Worm (Caenorhabditis elegans) whole organism, L3 larva: ENCODE measurements around the gene rop-1.

ENCODE experiments used
- ZK546.5 ChIP-seq: sonication (generic microtip); optimal IDR thresholded peaks from 2 replicates; lab custom pipeline; 2017; ENCODE audit warnings: missing biosample characterization, missing genetic modification characterization
- ama-1 ChIP-seq: fragments of 150-350 bp; optimal IDR thresholded peaks from 2 replicates; lab custom pipeline; 2018
- ceh-16 ChIP-seq: sonication (generic microtip); optimal IDR thresholded peaks from 2 replicates; lab custom pipeline; 2017; ENCODE audit warnings: missing biosample characterization, missing genetic modification characterization
- ceh-28 ChIP-seq: fragments of 150-350 bp; optimal IDR thresholded peaks from 2 replicates; lab custom pipeline; 2014; ENCODE audit warnings: missing biosample characterization, missing genetic modification reagents, missing genetic modification characterization
- daf-12 ChIP-seq: fragments of 150-350 bp; optimal IDR thresholded peaks from 2 replicates; lab custom pipeline; 2014; ENCODE audit warnings: missing biosample characterization, missing genetic modification reagents, missing genetic modification characterization
- egl-27 ChIP-seq: sonication (generic microtip); optimal IDR thresholded peaks from 4 replicates; lab custom pipeline; 2017; ENCODE audit warnings: missing biosample characterization, missing genetic modification reagents, missing genetic modification characterization
- elt-1 ChIP-seq: fragments of 150-350 bp; optimal IDR thresholded peaks from 2 replicates; lab custom pipeline; 2014; ENCODE audit warnings: missing biosample characterization, missing genetic modification characterization
- elt-2 ChIP-seq: sonication (generic microtip); optimal IDR thresholded peaks from 2 replicates; lab custom pipeline; 2016; ENCODE audit warnings: missing genetic modification reagents, mild to moderate bottlenecking, missing genetic modification characterization, missing compliant biosample characterization
- elt-3 ChIP-seq, 3 experiments: fragments of 150-350 bp in 1 of 3; sonication (generic microtip) in 2 of 3; optimal IDR thresholded peaks; 2 replicates in 2 of 3; 4 replicates in 1 of 3; lab custom pipeline; 2014 to 2017; ENCODE audit warnings: missing biosample characterization in 3 of 3, missing genetic modification characterization in 3 of 3
- eor-1 ChIP-seq, 2 experiments: fragments of 150-350 bp; optimal IDR thresholded peaks; 2 replicates each; lab custom pipeline; 2014 to 2018; ENCODE audit warnings: missing biosample characterization in 2 of 2, missing genetic modification characterization in 2 of 2
- fkh-10 ChIP-seq: sonication (generic microtip); optimal IDR thresholded peaks from 2 replicates; lab custom pipeline; 2017; ENCODE audit warnings: missing biosample characterization, missing genetic modification reagents, missing genetic modification characterization
- fkh-2 ChIP-seq: fragments of 150-350 bp; optimal IDR thresholded peaks from 2 replicates; lab custom pipeline; 2014; ENCODE audit warnings: missing biosample characterization, missing genetic modification reagents, missing genetic modification characterization
- fos-1 ChIP-seq: fragments of 150-350 bp; optimal IDR thresholded peaks from 2 replicates; lab custom pipeline; 2014; ENCODE audit warnings: missing biosample characterization, missing genetic modification characterization
- hmg-11 ChIP-seq: sonication (generic microtip); optimal IDR thresholded peaks from 2 replicates; lab custom pipeline; 2016; ENCODE audit warnings: missing genetic modification characterization, missing compliant biosample characterization
- jun-1 ChIP-seq: fragments of 150-350 bp; optimal IDR thresholded peaks from 2 replicates; lab custom pipeline; 2014; ENCODE audit warnings: missing biosample characterization, missing genetic modification reagents, missing genetic modification characterization
- lin-15B ChIP-seq: fragments of 150-350 bp; optimal IDR thresholded peaks from 2 replicates; lab custom pipeline; 2014; ENCODE audit warnings: missing biosample characterization, missing genetic modification characterization
- lin-39 ChIP-seq: fragments of 150-350 bp; optimal IDR thresholded peaks from 2 replicates; lab custom pipeline; 2018; ENCODE audit warnings: missing biosample characterization, missing genetic modification reagents, missing genetic modification characterization
- lsy-12 ChIP-seq: sonication (generic microtip); optimal IDR thresholded peaks from 2 replicates; lab custom pipeline; 2016; ENCODE audit warnings: mild to moderate bottlenecking, missing genetic modification characterization, missing compliant biosample characterization
- mml-1 ChIP-seq: fragments of 150-350 bp; sonication (generic microtip); optimal IDR thresholded peaks from 3 replicates; lab custom pipeline; 2014; ENCODE audit warnings: missing biosample characterization, missing genetic modification characterization
- nfya-1 ChIP-seq: sonication (generic microtip); optimal IDR thresholded peaks from 2 replicates; lab custom pipeline; 2017; ENCODE audit warnings: missing genetic modification characterization, mild to moderate bottlenecking, missing compliant biosample characterization, antibody characterized with exemption, moderate library complexity; ENCODE audit not compliant: insufficient read depth
- nhr-11 ChIP-seq: fragments of 150-350 bp; optimal IDR thresholded peaks from 2 replicates; lab custom pipeline; 2014; ENCODE audit warnings: missing biosample characterization, missing genetic modification characterization
- nhr-12 ChIP-seq: fragments of 150-350 bp; optimal IDR thresholded peaks from 2 replicates; lab custom pipeline; 2014; ENCODE audit warnings: missing biosample characterization, missing genetic modification characterization
- nhr-23 ChIP-seq: fragments of 150-350 bp; optimal IDR thresholded peaks from 2 replicates; lab custom pipeline; 2014; ENCODE audit warnings: missing biosample characterization, missing genetic modification reagents, missing genetic modification characterization
- nhr-237 ChIP-seq: fragments of 150-350 bp; optimal IDR thresholded peaks from 2 replicates; lab custom pipeline; 2014; ENCODE audit warnings: missing biosample characterization, missing genetic modification characterization
- nhr-25 ChIP-seq: sonication (generic microtip); optimal IDR thresholded peaks from 2 replicates; lab custom pipeline; 2017; ENCODE audit warnings: missing biosample characterization, missing genetic modification characterization
- nhr-28 ChIP-seq: fragments of 150-350 bp; optimal IDR thresholded peaks from 2 replicates; lab custom pipeline; 2014; ENCODE audit warnings: missing biosample characterization, missing genetic modification characterization
- nhr-43 ChIP-seq: sonication (generic microtip); optimal IDR thresholded peaks from 2 replicates; lab custom pipeline; 2016; ENCODE audit warnings: mild to moderate bottlenecking, missing genetic modification characterization, missing compliant biosample characterization; ENCODE audit not compliant: poor library complexity, severe bottlenecking
- nhr-67 ChIP-seq: fragments of 150-350 bp; optimal IDR thresholded peaks from 2 replicates; lab custom pipeline; 2014; ENCODE audit warnings: missing biosample characterization, missing genetic modification characterization
- nhr-76 ChIP-seq: fragments of 150-350 bp; sonication (generic microtip); optimal IDR thresholded peaks from 5 replicates; lab custom pipeline; 2014; ENCODE audit warnings: missing biosample characterization, missing genetic modification characterization
- pha-4 ChIP-seq: fragments of 150-350 bp; optimal IDR thresholded peaks from 2 replicates; lab custom pipeline; 2014; ENCODE audit warnings: missing biosample characterization, missing genetic modification reagents, missing genetic modification characterization
- pqm-1 ChIP-seq: fragments of 150-350 bp; optimal IDR thresholded peaks from 2 replicates; lab custom pipeline; 2017; ENCODE audit warnings: missing biosample characterization, missing genetic modification characterization, inconsistent platforms
- skn-1 ChIP-seq: fragments of 150-350 bp; optimal IDR thresholded peaks from 2 replicates; lab custom pipeline; 2014; ENCODE audit warnings: missing biosample characterization, missing genetic modification characterization
- snpc-4 ChIP-seq: fragments of 150-350 bp; optimal IDR thresholded peaks from 2 replicates; lab custom pipeline; 2014; ENCODE audit warnings: missing biosample characterization, missing genetic modification characterization
- tbx-2 ChIP-seq: sonication (generic microtip); optimal IDR thresholded peaks from 2 replicates; lab custom pipeline; 2016; ENCODE audit warnings: mild to moderate bottlenecking, missing genetic modification characterization, missing compliant biosample characterization
- unc-62 ChIP-seq: fragments of 150-350 bp; sonication (generic microtip); optimal IDR thresholded peaks from 4 replicates; lab custom pipeline; 2014; ENCODE audit warnings: missing biosample characterization, missing genetic modification reagents, missing genetic modification characterization
- zag-1 ChIP-seq: fragments of 150-350 bp; optimal IDR thresholded peaks from 2 replicates; lab custom pipeline; 2014; ENCODE audit warnings: missing biosample characterization, missing genetic modification characterization
- ztf-11 ChIP-seq: fragments of 150-350 bp; optimal IDR thresholded peaks from 2 replicates; lab custom pipeline; 2014; ENCODE audit warnings: missing biosample characterization, missing genetic modification characterization
- ztf-4 ChIP-seq: fragments of 150-350 bp; optimal IDR thresholded peaks from 2 replicates; lab custom pipeline; 2014; ENCODE audit warnings: missing biosample characterization, missing genetic modification characterization

The rop-1 gene

DNA sequence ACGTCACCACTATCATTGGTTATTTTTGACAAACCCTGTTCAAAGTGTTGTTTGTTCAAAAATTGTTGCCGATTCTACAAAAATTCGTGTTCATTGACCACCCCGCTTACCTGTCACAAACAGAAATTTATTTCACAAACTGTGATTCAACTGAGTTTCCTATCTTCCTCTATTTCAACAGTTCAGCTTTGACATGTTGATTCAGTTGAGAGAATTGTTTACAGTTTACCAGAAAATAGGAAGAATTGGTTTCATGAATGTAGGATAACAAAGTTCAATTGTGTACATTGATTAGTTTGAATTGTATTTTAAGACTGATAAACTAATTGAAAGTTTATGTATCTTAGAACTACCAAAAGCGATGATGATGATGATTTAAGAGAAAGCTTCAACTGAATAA, 9.2 kb downstream of the rop-1 start:
- TF ChIP-seq pha-4 (tag; lab: Kevin White, UChicago) (peak; percentile 90), pqm-1 (tag; lab: Kevin White, UChicago) (peak; percentile 30), nfya-1 (tag; lab: Kevin White, UChicago) (no peak), elt-2 (tag; lab: Kevin White, UChicago) (peak; percentile 38)

DNA sequence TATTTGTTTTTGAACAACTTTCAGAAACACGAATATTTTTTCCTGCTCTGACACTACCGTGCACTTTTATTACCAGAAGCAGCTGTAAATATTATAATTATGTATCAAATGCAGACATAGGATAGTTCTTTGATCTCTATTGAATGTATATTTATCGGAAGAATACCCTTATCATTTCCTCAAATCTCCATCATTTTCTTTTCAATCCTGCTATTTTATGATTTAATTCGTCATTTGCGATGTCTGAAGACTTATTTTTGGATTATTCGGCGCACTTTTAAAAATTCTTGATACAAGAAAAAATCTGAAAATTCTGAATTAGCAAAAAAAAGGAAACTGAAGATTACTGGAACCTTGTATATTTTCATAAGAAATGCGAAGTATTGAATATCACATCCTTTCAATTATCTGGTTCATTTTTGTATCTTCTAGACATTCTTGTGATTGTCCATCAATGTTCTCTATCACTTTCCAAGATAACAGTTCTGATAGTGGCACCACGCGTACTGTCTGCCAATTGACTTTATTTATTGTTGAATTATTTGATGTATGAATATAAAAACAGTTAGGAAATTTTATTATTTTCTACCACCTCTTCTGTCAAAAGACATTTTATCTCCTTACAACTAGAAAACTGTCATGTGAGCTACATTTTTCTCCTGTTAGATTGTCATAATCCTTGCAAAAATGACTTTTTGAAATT, 10.7 kb downstream of the rop-1 start:
- TF ChIP-seq pqm-1 (tag; lab: Kevin White, UChicago) (peak; percentile 2), ztf-4 (tag; lab: Kevin White, UChicago) (no peak), elt-2 (tag; lab: Kevin White, UChicago) (peak; percentile 68)

ce11 chrV:10243105-10243504, 11.8 kb downstream of the rop-1 start, which contains the start of gene C12D8.9:
C12D8.9 (minus strand) TSS chrV:10243205.
- TF ChIP-seq lin-15B (tag; lab: Kevin White, UChicago) (no peak), ZK546.5 (tag; lab: Kevin White, UChicago) (no peak), elt-2 (tag; lab: Kevin White, UChicago) (no peak), skn-1 (tag; lab: Kevin White, UChicago) (no peak)
- TF ChIP-seq, all 47 proteins: peak for 0

ce11 chrV:10241121-10241803, 13.6 kb downstream of the rop-1 start, which contains the start of the genes C12D8.21 and col-148:
C12D8.21 (minus strand) TSS chrV:10241188.
col-148 (plus strand) TSS chrV:10241753.
- no peak for TF ChIP-seq fos-1 (tag; lab: Kevin White, UChicago)
- TF ChIP-seq tbx-2 (tag; lab: Kevin White, UChicago): no peak
- no peak for TF ChIP-seq hmg-11 (tag; lab: Kevin White, UChicago)
- no peak for TF ChIP-seq nhr-67 (tag; lab: Kevin White, UChicago)
- no peak for TF ChIP-seq mml-1 (tag; lab: Kevin White, UChicago)

- TF ChIP-seq daf-12 (tag; lab: Kevin White, UChicago) (no peak), nhr-76 (tag; lab: Kevin White, UChicago) (no peak), elt-3 (tag; optimal IDR thresholded peaks at IDR 0.05; lab: Kevin White, UChicago) (no peak), nhr-28 (tag; lab: Kevin White, UChicago) (no peak), ZK546.5 (tag; lab: Kevin White, UChicago) (no peak), nhr-11 (no peak), nhr-43 (tag; lab: Kevin White, UChicago) (no peak), skn-1 (tag; lab: Kevin White, UChicago) (no peak), fkh-10 (GFP tag; lab: Kevin White, UChicago) (no peak)
Measured at ce11 chrV:10239861-10240260, 15.0 kb downstream of the rop-1 start, which contains the start of gene fipr-8. fipr-8 (minus strand) TSS chrV:10239961.

ce11 chrV:10238665-10239064, 16.2 kb downstream of the rop-1 start, which contains the start of gene fubl-1:
fubl-1 (minus strand) TSS chrV:10238866.
- TF ChIP-seq eor-1 (tag; optimal IDR thresholded peaks at IDR 0.05; lab: Kevin White, UChicago): no peak
- TF ChIP-seq ceh-28 (tag; lab: Kevin White, UChicago): no peak
- no peak for TF ChIP-seq ZK546.5 (tag; lab: Kevin White, UChicago)
- TF ChIP-seq nhr-23 (tag; lab: Kevin White, UChicago): no peak
- TF ChIP-seq pha-4 (tag; lab: Kevin White, UChicago): peak; percentile 6
- TF ChIP-seq lsy-12 (tag; lab: Kevin White, UChicago): no peak
- TF ChIP-seq mml-1 (tag; lab: Kevin White, UChicago): no peak
- TF ChIP-seq ztf-11 (tag; lab: Kevin White, UChicago): no peak
- TF ChIP-seq ztf-4 (tag; lab: Kevin White, UChicago): no peak
- TF ChIP-seq nhr-76 (tag; lab: Kevin White, UChicago): no peak
- no peak for TF ChIP-seq nhr-12
- peak; percentile 61 for TF ChIP-seq lin-39 (tag; lab: Kevin White, UChicago)
- no peak for TF ChIP-seq skn-1 (tag; lab: Kevin White, UChicago)
- no peak for TF ChIP-seq unc-62 (GFP tag; lab: Kevin White, UChicago)
- no peak for TF ChIP-seq fkh-10 (GFP tag; lab: Kevin White, UChicago)
- TF ChIP-seq egl-27: no peak
- peak; percentile 73 for TF ChIP-seq lin-15B (tag; lab: Kevin White, UChicago)
- TF ChIP-seq ama-1 (lab: Kevin White, UChicago): peak; percentile 39
- no peak for TF ChIP-seq fkh-2 (tag; lab: Kevin White, UChicago)
- TF ChIP-seq nhr-237 (tag; lab: Kevin White, UChicago): no peak
- TF ChIP-seq elt-1 (tag; lab: Kevin White, UChicago): no peak
- TF ChIP-seq daf-12 (tag; lab: Kevin White, UChicago): no peak
- no peak for TF ChIP-seq nhr-67 (tag; lab: Kevin White, UChicago)
- no peak for TF ChIP-seq jun-1 (tag; lab: Kevin White, UChicago)
- peak; percentile 9 for TF ChIP-seq hmg-11 (tag; lab: Kevin White, UChicago)
- TF ChIP-seq zag-1 (tag; lab: Kevin White, UChicago): no peak
- no peak for TF ChIP-seq snpc-4 (tag; lab: Kevin White, UChicago)
- TF ChIP-seq elt-2 (tag; lab: Kevin White, UChicago): peak; percentile 2
- TF ChIP-seq nhr-25 (tag; lab: Kevin White, UChicago): no peak
- no peak for TF ChIP-seq ceh-16
